Worm (Caenorhabditis elegans): ENCODE measurements around the gene Y67D2.2.

DNA sequence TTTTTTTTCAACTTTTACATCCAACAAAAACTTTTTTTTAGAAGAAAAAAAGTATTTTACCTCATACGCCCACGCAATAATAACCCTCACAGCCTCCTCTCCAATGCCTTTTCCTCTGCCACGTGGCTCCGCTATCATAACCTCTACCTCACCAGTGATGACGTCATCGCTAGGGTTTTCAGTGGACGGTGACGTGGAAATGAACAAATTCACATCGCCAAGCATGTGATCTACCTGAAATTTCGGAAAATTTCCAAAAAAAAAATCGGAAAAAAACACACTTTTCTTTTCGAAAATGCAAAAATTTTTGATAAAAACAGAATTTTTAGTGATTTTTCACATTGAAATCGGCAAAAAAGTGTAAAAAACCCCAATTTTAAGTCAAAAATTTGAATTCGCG lies 19.2 kb upstream of the Y67D2.2 start:
- TF ChIP-seq crh-2 (tag; optimal IDR thresholded peaks at IDR 0.05): no peak
- TF ChIP-seq egl-27 (tag; optimal IDR thresholded peaks at IDR 0.05): no peak
- TF ChIP-seq ama-1 (optimal IDR thresholded peaks at IDR 0.05): no peak
- no peak for TF ChIP-seq nhr-12 (tag; optimal IDR thresholded peaks at IDR 0.05)
- no peak for TF ChIP-seq lsy-2 (tag; optimal IDR thresholded peaks at IDR 0.05)
- no peak for TF ChIP-seq nhr-6 (tag; optimal IDR thresholded peaks at IDR 0.05)
